Worm (Caenorhabditis elegans): ENCODE results near the gene F42C5.4.

ce11 chrIV:7291066-7291465 lies 861 bp downstream of the F42C5.4 start:
- TF ChIP-seq nhr-12 (tag; optimal IDR thresholded peaks at IDR 0.05) (no peak), lin-39 (tag; optimal IDR thresholded peaks at IDR 0.05) (no peak), snpc-4 (tag; optimal IDR thresholded peaks at IDR 0.05) (no peak), ama-1 (optimal IDR thresholded peaks at IDR 0.05) (no peak)
